Fruit fly (Drosophila melanogaster): Measurements from ENCODE around the gene CG42394.

DNA sequence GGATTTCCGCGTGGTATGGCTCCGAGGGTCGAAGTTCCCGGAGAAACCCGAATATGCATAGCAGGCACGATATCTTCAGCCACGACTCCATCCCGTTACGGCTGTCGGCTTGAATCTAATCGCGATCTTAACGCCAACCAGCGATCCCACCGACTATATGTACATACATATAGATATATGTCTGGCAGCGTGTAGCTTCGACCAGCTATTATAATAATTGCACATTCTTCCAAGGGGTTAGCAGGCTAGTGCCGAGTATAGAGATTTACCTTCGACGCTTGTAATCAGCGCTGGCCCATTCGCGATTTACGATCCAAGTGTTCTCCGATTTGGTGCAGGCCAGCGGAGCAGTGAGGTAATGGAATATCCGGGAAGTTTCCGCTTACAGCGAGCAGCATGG lies 10.1 kb downstream of the CG42394 start, which contains the start of gene CG14694:
- TF ChIP-seq CG13204 (GFP tag; optimal IDR thresholded peaks at IDR 0.05) (no peak), D1 (tag; optimal IDR thresholded peaks at IDR 0.05) (no peak), Snoo (tag; optimal IDR thresholded peaks at IDR 0.05) (no peak), CG8159 (tag; optimal IDR thresholded peaks at IDR 0.05) (no peak), Pif1A (GFP tag; optimal IDR thresholded peaks at IDR 0.05) (no peak), CG12605 (GFP tag; IDR thresholded peaks at IDR 0.05) (no peak), EcR (GFP tag; optimal IDR thresholded peaks at IDR 0.05) (no peak), Ets98B (GFP tag; IDR thresholded peaks at IDR 0.05) (no peak), rn (GFP tag; IDR thresholded peaks at IDR 0.05) (no peak), CG9948 (tag; optimal IDR thresholded peaks at IDR 0.05) (no peak), CG34367 (tag; optimal IDR thresholded peaks at IDR 0.05) (no peak), Pif1B (GFP tag; optimal IDR thresholded peaks at IDR 0.05) (no peak), fd96Ca (GFP tag; IDR thresholded peaks at IDR 0.05) (no peak), CG4496 (GFP tag; IDR thresholded peaks at IDR 0.05) (no peak)

Data from whole organism, pupa.